Fruit fly (Drosophila melanogaster): ENCODE data around the gene CG43335.

Gene CG43335

DNA sequence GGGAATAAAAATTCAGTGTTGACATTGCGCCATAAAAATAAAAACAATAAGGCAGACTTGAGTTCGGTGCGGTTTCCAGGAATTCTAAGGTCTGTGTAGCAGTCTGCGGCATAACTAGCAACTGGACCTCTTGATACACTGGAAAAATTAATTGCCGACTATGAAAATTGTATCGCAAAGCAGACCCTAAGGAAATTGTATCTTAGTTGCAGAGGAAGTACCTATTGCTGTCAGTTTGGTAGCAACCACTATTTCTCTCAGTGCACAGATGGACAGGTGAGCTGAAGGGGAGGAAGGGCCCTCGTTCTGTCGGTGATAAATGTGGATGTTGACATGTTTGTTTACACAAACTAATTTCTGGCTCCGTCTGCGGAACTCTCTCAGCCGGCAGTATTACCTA is 9.5 kb downstream of the CG43335 start (continued):
- TF ChIP-seq bbx (GFP tag; IDR thresholded peaks at IDR 0.05; ENCODE audit: partially characterized antibody) (no peak), jumu (GFP tag; optimal IDR thresholded peaks at IDR 0.05) (peak; percentile 56), fd102C (GFP tag; optimal IDR thresholded peaks at IDR 0.05) (peak; percentile 82), Dp (GFP tag; optimal IDR thresholded peaks at IDR 0.05) (no peak), ttk (GFP tag; IDR thresholded peaks at IDR 0.05) (peak; percentile 18; the same call in 1 of the 2 replicates), Ada2b (GFP tag; IDR thresholded peaks at IDR 0.05) (no peak), CG8281 (tag; optimal IDR thresholded peaks at IDR 0.05) (no peak), dan (GFP tag; IDR thresholded peaks at IDR 0.05) (peak; percentile 63; the same call in 1 of the 2 replicates), Drgx (GFP tag; IDR thresholded peaks at IDR 0.05) (peak; percentile 33; the same call in 1 of the 2 replicates), phol (tag; optimal IDR thresholded peaks at IDR 0.05) (peak; percentile 63), tup (GFP tag; optimal IDR thresholded peaks at IDR 0.05) (no peak), Camta (GFP tag; optimal IDR thresholded peaks at IDR 0.05) (peak; percentile 76), trem (tag; optimal IDR thresholded peaks at IDR 0.05) (no peak), CG17361 (GFP tag; IDR thresholded peaks at IDR 0.05) (peak; percentile 63), CG8089 (GFP tag; optimal IDR thresholded peaks at IDR 0.05) (peak; percentile 23), CG11247 (GFP tag; IDR thresholded peaks at IDR 0.05) (no peak), pnt (GFP tag; optimal IDR thresholded peaks at IDR 0.05) (peak; percentile 64), E2f1 (GFP tag; IDR thresholded peaks at IDR 0.05) (0 out of 2 replicates have a peak, but pooled peaks have one; percentile 23), CG4424 (GFP tag; optimal IDR thresholded peaks at IDR 0.05) (peak; percentile 33), pan (optimal IDR thresholded peaks at IDR 0.05) (no peak), pan (GFP tag; optimal IDR thresholded peaks at IDR 0.05 in 1 of 2, IDR thresholded peaks at IDR 0.05 in 1 of 2) (peak in 1 of 2 experiments; percentile 32), CG1647 (GFP tag; optimal IDR thresholded peaks at IDR 0.05) (peak; percentile 5), psq (GFP tag; optimal IDR thresholded peaks at IDR 0.05) (no peak), CG2712 (tag; optimal IDR thresholded peaks at IDR 0.05) (peak; percentile 71), zf30C (GFP tag; optimal IDR thresholded peaks at IDR 0.05) (peak; percentile 79), CG12236 (GFP tag; optimal IDR thresholded peaks at IDR 0.05) (no peak), CG14710 (tag; optimal IDR thresholded peaks at IDR 0.05) (peak; percentile 29), sob (GFP tag; IDR thresholded peaks at IDR 0.05) (0 out of 2 replicates have a peak, but pooled peaks have one; percentile 16), CG10431 (GFP tag; optimal IDR thresholded peaks at IDR 0.05) (no peak), sim (GFP tag; IDR thresholded peaks at IDR 0.05) (peak; percentile 49; the same call in 1 of the 2 replicates), hb (GFP tag; IDR thresholded peaks at IDR 0.05; ENCODE audit: partially characterized antibody) (no peak), ap (GFP tag; IDR thresholded peaks at IDR 0.05) (0 out of 2 replicates have a peak, but pooled peaks have one; percentile 3), p53 (GFP tag; optimal IDR thresholded peaks at IDR 0.05) (peak; percentile 37), cad (GFP tag; optimal IDR thresholded peaks at IDR 0.05) (no peak), CG1792 (GFP tag; optimal IDR thresholded peaks at IDR 0.05) (no peak), CG8388 (GFP tag; optimal IDR thresholded peaks at IDR 0.05) (peak; percentile 32), dpn (GFP tag; optimal IDR thresholded peaks at IDR 0.05) (peak; percentile 25 to 66), CG31441 (GFP tag; IDR thresholded peaks at IDR 0.05) (peak; percentile 39; the same call in 1 of the 2 replicates), luna (GFP tag; optimal IDR thresholded peaks at IDR 0.05) (no peak), CG4360 (GFP tag; IDR thresholded peaks at IDR 0.05) (0 out of 2 replicates have a peak, but pooled peaks have one; percentile 26), ara (GFP tag; IDR thresholded peaks at IDR 0.05) (peak; percentile 85), Hr3 (GFP tag; optimal IDR thresholded peaks at IDR 0.05) (peak; percentile 2), pros (GFP tag; optimal IDR thresholded peaks at IDR 0.05) (no peak), CG13123 (GFP tag; optimal IDR thresholded peaks at IDR 0.05) (no peak), bab2 (GFP tag; optimal IDR thresholded peaks at IDR 0.05) (peak; percentile 68), Tbp (GFP tag; optimal IDR thresholded peaks at IDR 0.05) (no peak), Kr (GFP tag; optimal IDR thresholded peaks at IDR 0.05) (no peak), Meics (GFP tag; optimal IDR thresholded peaks at IDR 0.05) (no peak), CG11695 (GFP tag; IDR thresholded peaks at IDR 0.05) (0 out of 3 replicates have a peak, but pooled peaks have one; percentile 39), ind (GFP tag; optimal IDR thresholded peaks at IDR 0.05) (no peak)
